Worm (Caenorhabditis elegans): ENCODE measurements around the gene Y49E10.4.

DNA sequence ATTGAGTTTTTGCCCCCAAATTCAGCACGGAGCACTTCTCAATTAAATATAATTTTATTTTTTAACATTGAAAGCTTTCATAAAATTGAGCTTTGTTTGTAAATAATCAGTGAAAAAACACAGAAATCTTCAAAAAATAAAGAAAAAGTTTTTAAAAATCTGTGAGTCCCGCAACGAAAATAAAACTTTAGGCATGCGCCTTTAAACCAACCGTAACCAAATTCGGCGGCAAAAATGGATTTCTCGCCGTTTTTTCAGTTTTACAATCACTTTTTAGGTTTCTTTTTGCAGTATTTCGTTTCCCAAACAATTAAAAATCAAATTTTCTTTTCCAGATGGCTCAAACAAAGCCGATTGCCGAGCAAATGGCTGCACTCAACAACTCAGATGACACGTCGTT is 42.9 kb upstream of the Y49E10.4 start, which contains the start of gene pie-1:
- no peak for TF ChIP-seq unc-55 (GFP tag; optimal IDR thresholded peaks at IDR 0.05)
- no peak for TF ChIP-seq ztf-11 (tag; optimal IDR thresholded peaks at IDR 0.05)
- no peak for TF ChIP-seq nhr-10 (tag; optimal IDR thresholded peaks at IDR 0.05)
- no peak for TF ChIP-seq sma-3 (GFP tag; optimal IDR thresholded peaks at IDR 0.05)
- TF ChIP-seq R02D3.7 (tag; optimal IDR thresholded peaks at IDR 0.05) = no peak
- TF ChIP-seq elt-3 (tag; optimal IDR thresholded peaks at IDR 0.05) = no peak
- no peak for TF ChIP-seq nhr-11 (tag; optimal IDR thresholded peaks at IDR 0.05)
